Worm (Caenorhabditis elegans) whole organism, L4/young adult: ENCODE data around the gene tin-10.

Experiments used
- W03F9.2 ChIP-seq: fragments of 150-350 bp; optimal IDR thresholded peaks from 2 replicates; lab custom pipeline; 2014; ENCODE audit warnings: missing biosample characterization, missing genetic modification characterization
- dao-5 ChIP-seq: sonication (generic microtip); optimal IDR thresholded peaks from 2 replicates; lab custom pipeline; 2016; ENCODE audit warnings: missing genotype, missing genetic modification characterization, moderate library complexity, missing compliant biosample characterization
- him-1 ChIP-seq: sonication (generic microtip); optimal IDR thresholded peaks from 2 replicates; lab custom pipeline; 2016; ENCODE audit warnings: missing genotype, missing genetic modification reagents, missing genetic modification characterization, missing compliant biosample characterization

DNA sequence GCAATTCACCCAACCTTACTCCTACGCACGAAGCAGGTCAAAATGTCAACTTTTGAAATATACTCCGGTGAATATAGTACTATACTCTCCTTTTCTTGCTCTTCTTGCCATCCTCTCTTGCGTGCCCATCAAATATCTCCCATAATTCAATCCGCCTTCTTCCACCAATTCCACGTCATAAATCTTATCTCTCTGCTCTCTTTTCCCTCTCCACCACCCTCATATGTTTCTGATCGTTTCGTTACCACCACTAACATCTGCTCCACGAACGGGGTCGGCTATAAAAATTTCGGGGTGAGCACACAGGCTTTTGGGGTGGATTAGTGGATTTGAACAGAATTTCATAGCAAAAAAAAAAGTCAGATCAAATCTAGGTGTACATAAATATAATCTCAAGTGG lies 48.7 kb downstream of the tin-10 start:
- TF ChIP-seq him-1 (no peak), W03F9.2 (tag; lab: Kevin White, UChicago) (no peak), dao-5 (tag; lab: Kevin White, UChicago) (no peak)
